Fruit fly (Drosophila melanogaster) Kc167 (cell line): ENCODE data around the gene mag.

Experiments
- Myc ChIP-seq: fragments of >200 bp; optimal IDR thresholded peaks from 2 replicates; lab custom pipeline; 2017; ENCODE audit warnings: missing external identifiers
- Sin3A ChIP-seq: fragments of >200 bp; optimal IDR thresholded peaks from 2 replicates; lab custom pipeline; 2018; ENCODE audit warnings: missing external identifiers
- h ChIP-seq: fragments of >200 bp; optimal IDR thresholded peaks from 3 replicates; lab custom pipeline; 2018; ENCODE audit warnings: missing external identifiers
- insv ChIP-seq: fragments of >200 bp; optimal IDR thresholded peaks from 3 replicates; lab custom pipeline; 2018; ENCODE audit warnings: missing external identifiers
- psq ChIP-seq: fragments of >200 bp; optimal IDR thresholded peaks from 2 replicates; lab custom pipeline; 2017; ENCODE audit warnings: missing external identifiers
- ttk ChIP-seq: sonication (Bioruptor generic); optimal IDR thresholded peaks from 2 replicates; lab custom pipeline; 2017; ENCODE audit warnings: missing external identifiers

Gene mag

dm6 chr3L:20460383-20460782 is at the start of gene mag:
Gene mag, plus strand, starts transcription at chr3L:20460683.
- TF ChIP-seq h (lab: Kevin White, UChicago) (no peak), insv (lab: Kevin White, UChicago) (no peak), psq (lab: Kevin White, UChicago) (no peak), Myc (no peak), Sin3A (no peak), ttk (lab: Kevin White, UChicago) (no peak)

- TF ChIP-seq Myc, result no peak
- no peak for TF ChIP-seq insv (lab: Kevin White, UChicago)
- TF ChIP-seq Sin3A, result no peak
- TF ChIP-seq psq (lab: Kevin White, UChicago), result no peak
- TF ChIP-seq h (lab: Kevin White, UChicago), result no peak
- TF ChIP-seq ttk (lab: Kevin White, UChicago), result no peak
Observed at dm6 chr3L:20410780-20411179, 49.7 kb upstream of the mag start.

- no peak for TF ChIP-seq ttk (lab: Kevin White, UChicago)
- TF ChIP-seq psq (lab: Kevin White, UChicago), result no peak
- no peak for TF ChIP-seq h (lab: Kevin White, UChicago)
- no peak for TF ChIP-seq Myc
- no peak for TF ChIP-seq insv (lab: Kevin White, UChicago)
- TF ChIP-seq Sin3A, result no peak
Observed at dm6 chr3L:20413304-20413703, 47.2 kb upstream of the mag start, which contains the start of gene zye. Gene zye, plus strand, starts transcription at chr3L:20413604.

dm6 chr3L:20425888-20426287 is 34.6 kb upstream of the mag start, which contains the start of gene CG5282:
Gene CG5282, minus strand, starts transcription at chr3L:20426071.
- no peak for TF ChIP-seq Sin3A
- TF ChIP-seq h (lab: Kevin White, UChicago), result no peak
- TF ChIP-seq ttk (lab: Kevin White, UChicago), result no peak
- TF ChIP-seq insv (lab: Kevin White, UChicago), result no peak
- TF ChIP-seq psq (lab: Kevin White, UChicago), result no peak
- TF ChIP-seq Myc, result no peak

dm6 chr3L:20427449-20427848 is 33.0 kb upstream of the mag start, which contains the start of gene CG5274:
Gene CG5274, minus strand, starts transcription at chr3L:20427666.
- TF ChIP-seq psq (lab: Kevin White, UChicago) (no peak), Myc (no peak), h (lab: Kevin White, UChicago) (no peak), Sin3A (no peak), ttk (lab: Kevin White, UChicago) (no peak), insv (lab: Kevin White, UChicago) (no peak)

- TF ChIP-seq Myc (no peak), Sin3A (no peak), insv (lab: Kevin White, UChicago) (no peak), h (lab: Kevin White, UChicago) (no peak), ttk (lab: Kevin White, UChicago) (no peak), psq (lab: Kevin White, UChicago) (no peak)
Observed at dm6 chr3L:20430182-20430581, 30.3 kb upstream of the mag start, which contains the start of gene CG5262. Gene CG5262, minus strand, starts transcription at chr3L:20430475.

dm6 chr3L:20431619-20432018 is 28.9 kb upstream of the mag start:
- no peak for TF ChIP-seq Sin3A
- TF ChIP-seq h (lab: Kevin White, UChicago), result no peak
- TF ChIP-seq psq (lab: Kevin White, UChicago), result no peak
- no peak for TF ChIP-seq insv (lab: Kevin White, UChicago)
- no peak for TF ChIP-seq Myc
- no peak for TF ChIP-seq ttk (lab: Kevin White, UChicago)

dm6 chr3L:20432297-20432696 is 28.2 kb upstream of the mag start, which contains the start of the genes Las and Psn:
Gene Las, minus strand, starts transcription at chr3L:20432361.
Gene Psn, plus strand, starts transcription at chr3L:20432468.
- TF ChIP-seq h (lab: Kevin White, UChicago) (no peak), Myc (no peak), Sin3A (no peak), insv (lab: Kevin White, UChicago) (no peak), ttk (lab: Kevin White, UChicago) (no peak), psq (lab: Kevin White, UChicago) (no peak)

- TF ChIP-seq Myc (no peak), Sin3A (no peak), psq (lab: Kevin White, UChicago) (no peak), insv (lab: Kevin White, UChicago) (no peak), h (lab: Kevin White, UChicago) (no peak)
Observed at dm6 chr3L:20436069-20436468, 24.4 kb upstream of the mag start, which contains the start of the genes mRpL15 and CtIP. Gene mRpL15, minus strand, starts transcription at chr3L:20436209. Gene CtIP, plus strand, starts transcription at chr3L:20436250.

- TF ChIP-seq Myc, result no peak
- TF ChIP-seq psq (lab: Kevin White, UChicago), result no peak
- no peak for TF ChIP-seq h (lab: Kevin White, UChicago)
- TF ChIP-seq ttk (lab: Kevin White, UChicago), result no peak
- no peak for TF ChIP-seq insv (lab: Kevin White, UChicago)
- no peak for TF ChIP-seq Sin3A
Observed at dm6 chr3L:20439772-20440171, 20.7 kb upstream of the mag start, which contains the start of gene Hpd. Gene Hpd, minus strand, starts transcription at chr3L:20439872.

- no peak for TF ChIP-seq Sin3A
- TF ChIP-seq Myc, result no peak
- TF ChIP-seq insv (lab: Kevin White, UChicago), result no peak
- no peak for TF ChIP-seq h (lab: Kevin White, UChicago)
- no peak for TF ChIP-seq ttk (lab: Kevin White, UChicago)
- no peak for TF ChIP-seq psq (lab: Kevin White, UChicago)
Observed at dm6 chr3L:20440902-20441429, 19.5 kb upstream of the mag start.

- no peak for TF ChIP-seq insv (lab: Kevin White, UChicago)
Observed at dm6 chr3L:20441632-20442469, 18.6 kb upstream of the mag start, which contains the start of gene CG5910. Gene CG5910, plus strand, starts transcription at chr3L:20442419.
